Fruit fly (Drosophila melanogaster) whole organism, embryonic: ENCODE data around the gene dachs.

ENCODE experiments used
- Asciz ChIP-seq: fragments of 200-800 bp; sonication (Bioruptor generic); optimal IDR thresholded peaks from 2 replicates; lab custom pipeline; 2017; ENCODE audit warnings: missing biosample characterization, mild to moderate bottlenecking, missing genetic modification characterization, missing genetic modification reagents
- BtbVII ChIP-seq: fragments of 200-800 bp; sonication (Bioruptor generic); optimal IDR thresholded peaks from 3 replicates; lab custom pipeline; 2017; ENCODE audit warnings: missing biosample characterization, mild to moderate bottlenecking, missing genetic modification characterization
- CG10654 ChIP-seq: fragments of 200-800 bp; sonication (Bioruptor generic); optimal IDR thresholded peaks from 2 replicates; lab custom pipeline; 2016; ENCODE audit warnings: missing biosample characterization, missing genetic modification characterization
- CG12155 ChIP-seq: fragments of 200-800 bp; sonication (Bioruptor generic); optimal IDR thresholded peaks from 3 replicates; lab custom pipeline; 2016; ENCODE audit warnings: missing biosample characterization, missing genetic modification characterization
- CG12219 ChIP-seq: fragments of 200-800 bp; sonication (Bioruptor generic); optimal IDR thresholded peaks from 3 replicates; lab custom pipeline; 2018; ENCODE audit warnings: missing biosample characterization, mild to moderate bottlenecking, missing genetic modification characterization
- CG12299 ChIP-seq: fragments of 200-800 bp; sonication (Bioruptor generic); optimal IDR thresholded peaks from 2 replicates; lab custom pipeline; 2018; ENCODE audit warnings: missing biosample characterization, mild to moderate bottlenecking, missing genetic modification characterization
- CG12659 ChIP-seq: fragments of 200-800 bp; sonication (Bioruptor generic); optimal IDR thresholded peaks from 3 replicates; lab custom pipeline; 2017; ENCODE audit warnings: mild to moderate bottlenecking, missing biosample characterization, missing genetic modification reagents, missing genetic modification characterization
- CG17385 ChIP-seq: fragments of 200-800 bp; sonication (Bioruptor generic); optimal IDR thresholded peaks from 3 replicates; lab custom pipeline; 2018; ENCODE audit warnings: missing biosample characterization, mild to moderate bottlenecking, missing genetic modification characterization
- CG1832 ChIP-seq: fragments of 200-800 bp; sonication (Bioruptor generic); optimal IDR thresholded peaks from 2 replicates; lab custom pipeline; 2017; ENCODE audit warnings: missing biosample characterization, mild to moderate bottlenecking, missing genetic modification characterization, inconsistent platforms
- CG18764 ChIP-seq: fragments of 200-800 bp; sonication (Bioruptor generic); optimal IDR thresholded peaks from 3 replicates; lab custom pipeline; 2016; ENCODE audit warnings: missing biosample characterization, missing genetic modification characterization
- CG2889 ChIP-seq: fragments of 200-800 bp; sonication (Bioruptor generic); IDR thresholded peaks from 3 replicates; pipeline ENCODE4 v1.3.6; 2022; ENCODE audit warnings: missing biosample characterization, missing genetic modification characterization
- CG32772 ChIP-seq: fragments of 200-800 bp; sonication (Bioruptor generic); IDR thresholded peaks from 2 replicates; pipeline ENCODE4 v1.3.6; 2022; ENCODE audit warnings: missing biosample characterization, missing genetic modification characterization
- CG4854 ChIP-seq: fragments of 200-800 bp; sonication (Bioruptor generic); optimal IDR thresholded peaks from 2 replicates; lab custom pipeline; 2016; ENCODE audit warnings: missing biosample characterization, missing genetic modification characterization, inconsistent platforms
- CG5180 ChIP-seq: fragments of 200-800 bp; sonication (Bioruptor generic); optimal IDR thresholded peaks from 3 replicates; lab custom pipeline; 2017; ENCODE audit warnings: missing biosample characterization, missing genetic modification characterization, mild to moderate bottlenecking, moderate library complexity, missing genetic modification reagents
- CG6175 ChIP-seq: fragments of 200-800 bp; sonication (Bioruptor generic); IDR thresholded peaks from 3 replicates; pipeline ENCODE4 v1.3.6; 2022; ENCODE audit warnings: missing biosample characterization, missing genetic modification characterization
- CG6689 ChIP-seq: fragments of 200-800 bp; sonication (Bioruptor generic); IDR thresholded peaks from 2 replicates; pipeline ENCODE4 v1.3.6; 2022; ENCODE audit warnings: missing biosample characterization, missing genetic modification characterization
- CG7556 ChIP-seq: fragments of 200-800 bp; sonication (Bioruptor generic); optimal IDR thresholded peaks from 2 replicates; lab custom pipeline; 2017; ENCODE audit warnings: missing biosample characterization, mild to moderate bottlenecking, missing genetic modification characterization
- CG7745 ChIP-seq: fragments of 200-800 bp; sonication (Bioruptor generic); optimal IDR thresholded peaks from 2 replicates; lab custom pipeline; 2018; ENCODE audit warnings: missing biosample characterization, mild to moderate bottlenecking, missing genetic modification characterization, moderate library complexity
- CG7928 ChIP-seq: fragments of 200-800 bp; sonication (Bioruptor generic); optimal IDR thresholded peaks from 2 replicates; lab custom pipeline; 2017; ENCODE audit warnings: missing biosample characterization, mild to moderate bottlenecking, missing genetic modification characterization
- Camta ChIP-seq: fragments of 200-800 bp; sonication (Bioruptor generic); optimal IDR thresholded peaks from 2 replicates; lab custom pipeline; 2016; ENCODE audit warnings: missing biosample characterization, missing genetic modification characterization
- CkIIα-i1 ChIP-seq: fragments of 200-800 bp; sonication (Bioruptor generic); IDR thresholded peaks from 2 replicates; pipeline ENCODE4 v1.3.6; 2022; ENCODE audit warnings: missing biosample characterization, missing genetic modification characterization
- Dbx ChIP-seq: fragments of 200-800 bp; sonication (Bioruptor generic); IDR thresholded peaks from 3 replicates; pipeline ENCODE4 v1.3.6; 2022; ENCODE audit warnings: missing biosample characterization, missing genetic modification characterization
- Lhr ChIP-seq: fragments of 200-800 bp; sonication (Bioruptor generic); optimal IDR thresholded peaks from 3 replicates; lab custom pipeline; 2017; ENCODE audit warnings: mild to moderate bottlenecking, missing biosample characterization, missing genetic modification reagents, missing genetic modification characterization
- Lim3 ChIP-seq: fragments of 200-800 bp; sonication (Bioruptor generic); IDR thresholded peaks from 2 replicates; pipeline ENCODE4 v1.3.6; 2022; ENCODE audit warnings: missing biosample characterization, missing genetic modification characterization
- Mrtf ChIP-seq: fragments of 200-800 bp; sonication (Bioruptor generic); IDR thresholded peaks from 3 replicates; pipeline ENCODE4 v1.3.6; 2022; ENCODE audit warnings: missing biosample characterization, missing genetic modification characterization
- NFAT ChIP-seq: fragments of 200-800 bp; sonication (Bioruptor generic); IDR thresholded peaks from 2 replicates; pipeline ENCODE4 v1.3.6; 2022; ENCODE audit warnings: missing biosample characterization, missing genetic modification characterization
- ato ChIP-seq: fragments of 200-800 bp; sonication (Bioruptor generic); IDR thresholded peaks from 2 replicates; pipeline ENCODE4 v1.3.6; 2022; ENCODE audit warnings: missing biosample characterization, missing genetic modification characterization; ENCODE audit not compliant: partially characterized antibody
- az2 ChIP-seq: fragments of 200-800 bp; sonication (Bioruptor generic); optimal IDR thresholded peaks from 3 replicates; lab custom pipeline; 2016; ENCODE audit warnings: missing biosample characterization, missing genetic modification characterization
- crc ChIP-seq: fragments of 200-800 bp; sonication (Bioruptor generic); optimal IDR thresholded peaks from 2 replicates; lab custom pipeline; 2016; ENCODE audit warnings: missing biosample characterization, missing genetic modification characterization
- disco-r ChIP-seq: fragments of 200-800 bp; sonication (Bioruptor generic); optimal IDR thresholded peaks from 2 replicates; lab custom pipeline; 2016; ENCODE audit warnings: missing biosample characterization, missing genetic modification characterization
- en ChIP-seq: fragments of 200-800 bp; sonication (Bioruptor generic); optimal IDR thresholded peaks from 2 replicates; lab custom pipeline; 2016; ENCODE audit warnings: missing biosample characterization, missing genetic modification characterization
- fd102C ChIP-seq: fragments of 200-800 bp; sonication (Bioruptor generic); optimal IDR thresholded peaks from 2 replicates; lab custom pipeline; 2018; ENCODE audit warnings: missing biosample characterization, mild to moderate bottlenecking, missing genetic modification characterization, moderate library complexity
- fd64A ChIP-seq: fragments of 200-800 bp; sonication (Bioruptor generic); optimal IDR thresholded peaks from 3 replicates; lab custom pipeline; 2018; ENCODE audit warnings: missing biosample characterization, mild to moderate bottlenecking, missing genetic modification characterization
- gfzf ChIP-seq: fragments of 200-800 bp; sonication (Bioruptor generic); optimal IDR thresholded peaks from 2 replicates; lab custom pipeline; 2016; ENCODE audit warnings: missing biosample characterization, mild to moderate bottlenecking, missing genetic modification characterization, moderate library complexity
- grn ChIP-seq: fragments of 200-800 bp; sonication (Bioruptor generic); optimal IDR thresholded peaks from 3 replicates; lab custom pipeline; 2017; ENCODE audit warnings: missing biosample characterization, missing genetic modification characterization
- gro ChIP-seq: fragments of 200-800 bp; sonication (Bioruptor generic); optimal IDR thresholded peaks from 2 replicates; lab custom pipeline; 2016; ENCODE audit warnings: missing biosample characterization, missing genetic modification characterization
- gsb ChIP-seq: fragments of 200-800 bp; sonication (Bioruptor generic); IDR thresholded peaks from 2 replicates; pipeline ENCODE4 v1.3.6; 2022; ENCODE audit warnings: missing biosample characterization, missing genetic modification characterization
- ham ChIP-seq: fragments of 200-800 bp; sonication (Bioruptor generic); IDR thresholded peaks from 2 replicates; pipeline ENCODE4 v1.3.6; 2022; ENCODE audit warnings: missing biosample characterization, missing genetic modification characterization
- hkb ChIP-seq, 2 experiments: fragments of 200-800 bp in 1 of 2; fragments of >200 bp in 1 of 2; sonication (Bioruptor generic) in 1 of 2; IDR thresholded peaks in 1 of 2; optimal IDR thresholded peaks in 1 of 2; 2 replicates each; pipeline versions ENCODE4 v1.3.6 to Lab custom; 2017 to 2022; ENCODE audit warnings: missing biosample characterization in 1 of 2, missing genetic modification characterization in 1 of 2
- insv ChIP-seq, 2 experiments: fragments of 200-800 bp; sonication (Bioruptor generic); optimal IDR thresholded peaks; 3 replicates each; lab custom pipeline; 2016 to 2018; ENCODE audit warnings: missing biosample characterization in 2 of 2, missing genetic modification characterization in 2 of 2
- kay ChIP-seq: fragments of 200-800 bp; sonication (Bioruptor generic); optimal IDR thresholded peaks from 2 replicates; lab custom pipeline; 2016; ENCODE audit warnings: missing biosample characterization, missing genetic modification characterization
- klu ChIP-seq: fragments of 200-800 bp; sonication (Bioruptor generic); IDR thresholded peaks from 2 replicates; pipeline ENCODE4 v1.3.6; 2022; ENCODE audit warnings: missing biosample characterization, missing genetic modification characterization
- lab ChIP-seq: fragments of 200-800 bp; sonication (Bioruptor generic); optimal IDR thresholded peaks from 3 replicates; lab custom pipeline; 2017; ENCODE audit warnings: missing biosample characterization, missing genetic modification characterization, mild to moderate bottlenecking, moderate library complexity, missing genetic modification reagents
- lilli ChIP-seq: fragments of 200-800 bp; sonication (Bioruptor generic); optimal IDR thresholded peaks from 3 replicates; lab custom pipeline; 2016; ENCODE audit warnings: missing biosample characterization, missing genetic modification characterization
- sc ChIP-seq, 3 experiments: fragments of >200 bp in 2 of 3; fragments of 200-800 bp in 1 of 3; sonication (Bioruptor generic) in 1 of 3; optimal IDR thresholded peaks; 2 replicates in 2 of 3; 3 replicates in 1 of 3; lab custom pipeline; 2017; ENCODE audit warnings: mild to moderate bottlenecking in 1 of 3, missing biosample characterization in 1 of 3, missing genetic modification characterization in 1 of 3, missing genetic modification reagents in 1 of 3
- shn ChIP-seq: fragments of 200-800 bp; sonication (Bioruptor generic); optimal IDR thresholded peaks from 3 replicates; lab custom pipeline; 2016; ENCODE audit warnings: missing biosample characterization, missing genetic modification characterization
- sqz ChIP-seq: fragments of 200-800 bp; sonication (Bioruptor generic); optimal IDR thresholded peaks from 3 replicates; lab custom pipeline; 2018; ENCODE audit warnings: missing biosample characterization, mild to moderate bottlenecking, missing genetic modification characterization
- tio ChIP-seq: fragments of 200-800 bp; sonication (Bioruptor generic); optimal IDR thresholded peaks from 2 replicates; lab custom pipeline; 2017; ENCODE audit warnings: missing biosample characterization, missing genetic modification characterization, inconsistent platforms
- wdn ChIP-seq: fragments of 200-800 bp; sonication (Bioruptor generic); IDR thresholded peaks from 2 replicates; pipeline ENCODE4 v1.3.6; 2022; ENCODE audit warnings: missing biosample characterization, missing genetic modification characterization
- zfh2 ChIP-seq: fragments of 200-800 bp; sonication (Bioruptor generic); optimal IDR thresholded peaks from 2 replicates; lab custom pipeline; 2016; ENCODE audit warnings: missing biosample characterization, missing genetic modification characterization

dachs gene

dm6 chr2L:8511723-8512122 lies 45.1 kb downstream of the dachs start, which contains the start of gene CG13096 (continued):
- TF ChIP-seq sqz (GFP tag; lab: Kevin White, UChicago) (no peak), tio (no peak), gro (GFP tag; lab: Kevin White, UChicago) (peak; percentile 68), Asciz (GFP tag; lab: Kevin White, UChicago) (no peak), kay (GFP tag; lab: Kevin White, UChicago) (no peak), BtbVII (GFP tag; lab: Kevin White, UChicago) (no peak), CG7928 (GFP tag; lab: Kevin White, UChicago) (peak; percentile 81), CG12155 (GFP tag; lab: Kevin White, UChicago) (peak; percentile 21), NFAT (GFP tag; lab: Robert Waterston, UW) (no peak; the same call in 1 of the 2 replicates), CG17385 (no peak), en (GFP tag; lab: Kevin White, UChicago) (no peak), lilli (GFP tag; lab: Kevin White, UChicago) (peak; percentile 47), hkb (optimal IDR thresholded peaks at IDR 0.05; lab: Kevin White, UChicago) (no peak), hkb (GFP tag; IDR thresholded peaks at IDR 0.05; lab: Robert Waterston, UW) (no peak), klu (no peak), disco-r (GFP tag; lab: Kevin White, UChicago) (no peak), CG18764 (GFP tag; lab: Kevin White, UChicago) (no peak), gfzf (GFP tag; lab: Kevin White, UChicago) (peak; percentile 53), CG1832 (no peak), CG12659 (GFP tag; lab: Kevin White, UChicago) (peak; percentile 72), CG2889 (GFP tag; lab: Robert Waterston, UW) (no peak), CG7556 (GFP tag; lab: Kevin White, UChicago) (no peak)

- TF ChIP-seq insv (GFP tag; optimal IDR thresholded peaks at IDR 0.05; lab: Kevin White, UChicago) (peak in 1 of 2 experiments; percentile 13), CG6689 (GFP tag; lab: Robert Waterston, UW) (peak; percentile 78), ham (GFP tag; lab: Robert Waterston, UW) (no peak), CG6175 (GFP tag; lab: Robert Waterston, UW) (0 out of 3 replicates have a peak, but pooled peaks have one; percentile 41), az2 (peak; percentile 84), CG32772 (GFP tag; lab: Robert Waterston, UW) (peak; percentile 78), Mrtf (GFP tag; lab: Robert Waterston, UW) (no peak; the same call in 2 of the 3 replicates), CG7745 (tag; lab: Kevin White, UChicago) (no peak), CG4854 (peak; percentile 81), grn (no peak), crc (peak; percentile 44), CG12299 (tag; lab: Kevin White, UChicago) (peak; percentile 69), gsb (GFP tag; lab: Robert Waterston, UW) (no peak), Lim3 (GFP tag; lab: Robert Waterston, UW) (no peak), CkIIα-i1 (no peak), wdn (GFP tag; lab: Robert Waterston, UW) (peak; percentile 78; the same call in 1 of the 2 replicates), CG10654 (GFP tag; lab: Kevin White, UChicago) (peak; percentile 79), gfzf (GFP tag; lab: Kevin White, UChicago) (no peak), Lhr (peak; percentile 62), CG12219 (GFP tag; lab: Kevin White, UChicago) (no peak), zfh2 (GFP tag; lab: Kevin White, UChicago) (peak; percentile 85), lab (GFP tag; lab: Kevin White, UChicago) (no peak), Camta (peak; percentile 76), fd102C (GFP tag; lab: Kevin White, UChicago) (peak; percentile 36), ato (no peak), CG5180 (GFP tag; lab: Kevin White, UChicago) (no peak), fd64A (GFP tag; lab: Kevin White, UChicago) (peak; percentile 31), sc (optimal IDR thresholded peaks at IDR 0.05; lab: Kevin White, UChicago) (no peak), sc (GFP tag; optimal IDR thresholded peaks at IDR 0.05; lab: Kevin White, UChicago) (no peak), Dbx (GFP tag; lab: Robert Waterston, UW) (peak; percentile 87), shn (peak; percentile 67)
These were observed 48.1 kb downstream of the dachs start, which contains the start of the genes CG13097 and PIG-U for dm6 chr2L:8514748-8515147. Gene CG13097, minus strand, starts transcription at chr2L:8514868. Gene PIG-U, plus strand, starts transcription at chr2L:8515096.
